Worm (Caenorhabditis elegans): ENCODE results near the gene Y38C1AA.6.

DNA sequence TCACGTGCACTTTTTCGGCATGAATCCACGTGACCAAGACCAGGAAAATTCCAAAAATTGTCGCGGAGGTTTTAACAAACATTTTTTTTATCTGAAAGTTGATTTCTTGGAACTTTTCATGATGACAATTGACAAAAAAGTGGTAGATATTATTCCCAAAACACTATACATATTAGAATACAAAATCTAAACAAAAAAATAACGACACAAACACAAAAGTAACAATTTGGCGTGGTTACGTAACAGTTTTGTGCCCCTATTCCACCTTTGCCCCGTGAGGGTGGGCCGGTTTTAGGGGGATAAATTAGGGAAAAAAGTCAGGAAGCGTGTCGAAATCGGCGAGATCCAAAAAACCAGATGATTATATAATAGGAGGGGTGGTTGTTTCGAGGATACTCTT, 4.8 kb upstream of the Y38C1AA.6 start, which contains the start of gene gegf-1:
- TF ChIP-seq attf-6 (GFP tag; IDR thresholded peaks at IDR 0.05) (no peak), ama-1 (optimal IDR thresholded peaks at IDR 0.05) (no peak), ama-1 (GFP tag; optimal IDR thresholded peaks at IDR 0.05) (no peak), sea-2 (GFP tag; IDR thresholded peaks at IDR 0.05) (no peak), F57C9.4 (tag; optimal IDR thresholded peaks at IDR 0.05) (no peak), nhr-80 (tag; optimal IDR thresholded peaks at IDR 0.05) (no peak), hrde-1 (tag; optimal IDR thresholded peaks at IDR 0.05; ENCODE audit: borderline replicate concordance) (no peak), zfh-2 (GFP tag; conservative IDR thresholded peaks at IDR 0.05) (no peak), nfyb-1 (GFP tag; IDR thresholded peaks at IDR 0.05) (no peak), bed-2 (GFP tag; IDR thresholded peaks at IDR 0.05) (no peak), snpc-3.4 (tag; optimal IDR thresholded peaks at IDR 0.05) (no peak), C17E4.6 (GFP tag; IDR thresholded peaks at IDR 0.05) (no peak)
